Worm (Caenorhabditis elegans) whole organism, L4/young adult: Measurements from ENCODE around the gene col-93.
"Not testable (repeated sequence)": the region's sequence is repeated elsewhere in the genome, so short reads cannot be mapped to it uniquely, and the experiment has no call there.

ENCODE experiments used
- W03F9.2 ChIP-seq: fragments of 150-350 bp; optimal IDR thresholded peaks from 2 replicates; lab custom pipeline; 2014; ENCODE audit warnings: missing biosample characterization, missing genetic modification characterization
- him-1 ChIP-seq: sonication (generic microtip); optimal IDR thresholded peaks from 2 replicates; lab custom pipeline; 2016; ENCODE audit warnings: missing genotype, missing genetic modification reagents, missing genetic modification characterization, missing compliant biosample characterization

DNA sequence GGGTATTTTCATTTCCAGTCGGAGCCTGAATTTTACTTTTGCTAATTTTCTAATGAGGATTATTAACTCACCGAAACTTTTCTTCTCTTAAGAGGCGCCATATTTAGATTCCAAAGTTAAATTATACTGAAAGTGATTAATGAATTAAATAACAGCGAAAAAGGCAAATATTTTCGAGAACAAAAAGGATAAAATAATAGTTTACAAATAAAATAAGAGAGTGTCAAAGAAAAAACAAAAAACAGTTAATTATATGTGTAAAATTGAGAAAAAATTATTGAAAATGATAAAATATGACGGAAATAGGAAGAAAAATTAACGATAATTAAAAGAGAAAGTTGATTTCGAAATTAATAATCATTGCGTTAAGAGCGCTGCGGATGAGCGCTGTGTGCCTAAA lies 43.9 kb upstream of the col-93 start, which contains the start of gene Y48A6B.8:
- not testable (repeated sequence) for TF ChIP-seq W03F9.2, him-1 (tag; lab: Kevin White, UChicago)
